Worm (Caenorhabditis elegans) whole organism, L4/young adult: ENCODE measurements around the gene K01A2.10.

Source experiments
- W03F9.2 ChIP-seq: fragments of 150-350 bp; optimal IDR thresholded peaks from 2 replicates; lab custom pipeline; 2014; ENCODE audit warnings: missing biosample characterization, missing genetic modification characterization
- him-1 ChIP-seq: sonication (generic microtip); optimal IDR thresholded peaks from 2 replicates; lab custom pipeline; 2016; ENCODE audit warnings: missing genotype, missing genetic modification reagents, missing genetic modification characterization, missing compliant biosample characterization

DNA sequence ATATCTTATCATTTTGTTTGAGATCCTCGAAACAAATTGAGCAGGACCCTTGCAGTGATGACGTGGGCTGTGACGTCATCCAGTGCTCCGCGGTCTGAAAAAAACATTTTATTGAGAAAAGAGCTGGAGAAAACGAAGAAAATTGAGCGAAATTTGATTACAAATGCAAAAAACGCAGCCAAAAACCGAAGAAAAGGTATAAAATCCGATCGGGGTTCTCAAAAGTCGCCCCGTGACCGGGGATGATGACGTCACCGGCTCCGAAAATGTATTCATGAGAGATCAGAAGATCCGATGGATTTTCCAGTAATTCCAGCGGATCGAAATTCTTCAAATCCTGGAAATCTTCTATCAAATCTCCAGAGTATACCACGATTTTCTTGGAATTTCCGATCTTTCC lies 40.4 kb downstream of the K01A2.10 start, which contains the start of gene trul-1:
- TF ChIP-seq W03F9.2 (tag; lab: Kevin White, UChicago) (no peak), him-1 (tag; lab: Kevin White, UChicago) (no peak)
